Fruit fly (Drosophila melanogaster): ENCODE measurements around the gene CG43115.

CG43115 gene

dm6 chrX:6077043-6077547 lies 10.9 kb upstream of the CG43115 start (continued):
- TF ChIP-seq Sox102F (GFP tag; optimal IDR thresholded peaks at IDR 0.05) (peak; percentile 72), sc (optimal IDR thresholded peaks at IDR 0.05) (no peak), sc (GFP tag; optimal IDR thresholded peaks at IDR 0.05) (peak; percentile 19), Trl (optimal IDR thresholded peaks at IDR 0.05) (no peak), Trl (GFP tag; optimal IDR thresholded peaks at IDR 0.05) (no peak), D19B (GFP tag; optimal IDR thresholded peaks at IDR 0.05) (no peak), sens-2 (GFP tag; IDR thresholded peaks at IDR 0.05) (no peak), CG11247 (GFP tag; IDR thresholded peaks at IDR 0.05) (no peak), seq (GFP tag; IDR thresholded peaks at IDR 0.05) (no peak), z (GFP tag; IDR thresholded peaks at IDR 0.05) (no peak), CG2678 (tag; optimal IDR thresholded peaks at IDR 0.05) (peak; percentile 56), CG14860 (GFP tag; IDR thresholded peaks at IDR 0.05; ENCODE audit: partially characterized antibody) (no peak), inv (GFP tag; IDR thresholded peaks at IDR 0.05; ENCODE audit: partially characterized antibody) (no peak), toy (GFP tag; IDR thresholded peaks at IDR 0.05) (no peak), Kr (GFP tag; optimal IDR thresholded peaks at IDR 0.05) (no peak), emc (GFP tag; optimal IDR thresholded peaks at IDR 0.05) (no peak), B-H2 (GFP tag; optimal IDR thresholded peaks at IDR 0.05) (no peak), sob (GFP tag; IDR thresholded peaks at IDR 0.05) (no peak), CG7928 (GFP tag; optimal IDR thresholded peaks at IDR 0.05) (no peak), CG9215 (GFP tag; IDR thresholded peaks at IDR 0.05) (no peak), crc (GFP tag; optimal IDR thresholded peaks at IDR 0.05) (no peak), nerfin-2 (GFP tag; IDR thresholded peaks at IDR 0.05; ENCODE audit: partially characterized antibody) (no peak), Dll (GFP tag; IDR thresholded peaks at IDR 0.05; ENCODE audit: partially characterized antibody) (no peak), nom (GFP tag; optimal IDR thresholded peaks at IDR 0.05) (no peak), CG3726 (GFP tag; IDR thresholded peaks at IDR 0.05) (no peak), D19A (tag; optimal IDR thresholded peaks at IDR 0.05) (peak; percentile 24), Dfd (GFP tag; optimal IDR thresholded peaks at IDR 0.05) (no peak), CG4617 (GFP tag; optimal IDR thresholded peaks at IDR 0.05; ENCODE audit: borderline replicate concordance) (no peak), Elba2 (GFP tag; optimal IDR thresholded peaks at IDR 0.05) (no peak), Drgx (GFP tag; IDR thresholded peaks at IDR 0.05) (peak; percentile 67; the same call in 1 of the 2 replicates), CG30403 (GFP tag; optimal IDR thresholded peaks at IDR 0.05) (peak; percentile 40), lbe (GFP tag; optimal IDR thresholded peaks at IDR 0.05) (no peak), cato (GFP tag; optimal IDR thresholded peaks at IDR 0.05; ENCODE audit: borderline replicate concordance) (no peak), Usf (GFP tag; optimal IDR thresholded peaks at IDR 0.05) (no peak), NC2α (GFP tag; optimal IDR thresholded peaks at IDR 0.05) (no peak), Gug (GFP tag; IDR thresholded peaks at IDR 0.05) (no peak), CG11723 (GFP tag; optimal IDR thresholded peaks at IDR 0.05) (peak; percentile 10), crol (GFP tag; IDR thresholded peaks at IDR 0.05) (peak; percentile 84), tna (GFP tag; IDR thresholded peaks at IDR 0.05; ENCODE audit: partially characterized antibody) (no peak), C15 (GFP tag; IDR thresholded peaks at IDR 0.05) (no peak), CG2199 (GFP tag; IDR thresholded peaks at IDR 0.05) (no peak), HLH54F (GFP tag; optimal IDR thresholded peaks at IDR 0.05) (no peak), Pdp1 (GFP tag; optimal IDR thresholded peaks at IDR 0.05) (peak in 1 of 2 experiments; percentile 24), ranshi (GFP tag; IDR thresholded peaks at IDR 0.05) (no peak), hb (GFP tag; IDR thresholded peaks at IDR 0.05; ENCODE audit: partially characterized antibody) (no peak), dati (GFP tag; IDR thresholded peaks at IDR 0.05) (no peak), Deaf1 (tag; optimal IDR thresholded peaks at IDR 0.05) (peak; percentile 60), CG9437 (GFP tag; optimal IDR thresholded peaks at IDR 0.05) (no peak), Dad (GFP tag; optimal IDR thresholded peaks at IDR 0.05) (no peak), Fer3 (tag; optimal IDR thresholded peaks at IDR 0.05) (no peak), CG12071 (GFP tag; optimal IDR thresholded peaks at IDR 0.05) (no peak), CG4404 (GFP tag; IDR thresholded peaks at IDR 0.05) (no peak)

Data from whole organism, embryonic.